Worm (Caenorhabditis elegans) whole organism, L4/young adult: ENCODE results near the gene srh-275.
"Not testable (repeated sequence)": the region's sequence is repeated elsewhere in the genome, so short reads cannot be mapped to it uniquely, and the experiment has no call there.

Experiments used
- W03F9.2 ChIP-seq: fragments of 150-350 bp; optimal IDR thresholded peaks from 2 replicates; lab custom pipeline; 2014; ENCODE audit warnings: missing biosample characterization, missing genetic modification characterization
- dao-5 ChIP-seq: sonication (generic microtip); optimal IDR thresholded peaks from 2 replicates; lab custom pipeline; 2016; ENCODE audit warnings: missing genotype, missing genetic modification characterization, moderate library complexity, missing compliant biosample characterization
- him-1 ChIP-seq: sonication (generic microtip); optimal IDR thresholded peaks from 2 replicates; lab custom pipeline; 2016; ENCODE audit warnings: missing genotype, missing genetic modification reagents, missing genetic modification characterization, missing compliant biosample characterization

DNA sequence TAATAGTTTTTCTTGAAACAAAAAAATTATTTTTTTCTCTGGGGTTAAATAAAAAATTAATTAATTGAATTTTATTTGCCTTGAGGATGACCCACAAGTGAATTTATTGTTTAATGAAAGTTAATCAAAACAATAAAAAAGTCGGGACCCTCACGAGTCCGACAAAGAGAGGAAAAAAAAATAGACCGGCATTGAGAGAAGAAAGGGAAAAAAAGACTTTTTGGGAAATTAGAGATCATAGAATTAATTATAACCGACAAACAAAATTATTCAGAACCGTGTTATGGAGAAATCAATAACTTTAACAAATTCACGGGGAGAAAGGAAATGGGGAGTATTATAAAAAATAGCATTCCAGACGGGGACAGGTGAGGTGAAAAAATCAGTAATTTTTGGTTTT is 15.6 kb upstream of the srh-275 start, which contains the start of gene F10G2.7:
- not testable (repeated sequence) for TF ChIP-seq W03F9.2, dao-5, him-1 (tag; lab: Kevin White, UChicago)
